Fruit fly (Drosophila melanogaster): ENCODE measurements around the gene Ggt-1.
A peak's percentile ranks its signal among the peaks of the same experiment; 100 is the strongest.

Ggt-1 gene

dm6 chrX:18515205-18515921 is 3.0 kb upstream of the Ggt-1 start, which contains the start of the genes Bx and HisRS (continued):
- peak; percentile 14 for TF ChIP-seq Dek (tag; optimal IDR thresholded peaks at IDR 0.05)
- TF ChIP-seq CG3407 (GFP tag; optimal IDR thresholded peaks at IDR 0.05): no peak
- TF ChIP-seq Ptx1 (GFP tag; IDR thresholded peaks at IDR 0.05): 0 out of 2 replicates have a peak, but pooled peaks have one; percentile 6
- TF ChIP-seq Rx (GFP tag; IDR thresholded peaks at IDR 0.05): no peak
- TF ChIP-seq Deaf1 (tag; optimal IDR thresholded peaks at IDR 0.05): no peak
- TF ChIP-seq CG8388 (GFP tag; optimal IDR thresholded peaks at IDR 0.05): no peak
- no peak for TF ChIP-seq dimm (GFP tag; IDR thresholded peaks at IDR 0.05)
- no peak for TF ChIP-seq CG17568 (GFP tag; optimal IDR thresholded peaks at IDR 0.05)
- TF ChIP-seq usp (GFP tag; optimal IDR thresholded peaks at IDR 0.05): no peak
- no peak for TF ChIP-seq CG1832 (GFP tag; optimal IDR thresholded peaks at IDR 0.05)
- no peak for TF ChIP-seq CG32767 (GFP tag; IDR thresholded peaks at IDR 0.05)
- TF ChIP-seq CG31365 (tag; optimal IDR thresholded peaks at IDR 0.05): no peak
- TF ChIP-seq sens-2 (GFP tag; IDR thresholded peaks at IDR 0.05): no peak
- TF ChIP-seq Six4 (GFP tag; optimal IDR thresholded peaks at IDR 0.05): no peak
- no peak for TF ChIP-seq bsh (GFP tag; optimal IDR thresholded peaks at IDR 0.05)
- TF ChIP-seq wor (GFP tag; IDR thresholded peaks at IDR 0.05): no peak
- TF ChIP-seq Sry-δ (GFP tag; optimal IDR thresholded peaks at IDR 0.05): peak; percentile 26
- no peak for TF ChIP-seq Drgx (GFP tag; IDR thresholded peaks at IDR 0.05)
- TF ChIP-seq CG10209 (GFP tag; optimal IDR thresholded peaks at IDR 0.05): no peak
- TF ChIP-seq dmrt99B (tag; optimal IDR thresholded peaks at IDR 0.05): no peak
- TF ChIP-seq CG6654 (GFP tag; optimal IDR thresholded peaks at IDR 0.05): no peak
- no peak for TF ChIP-seq croc (GFP tag; conservative IDR thresholded peaks at IDR 0.05)
- peak; percentile 6 for TF ChIP-seq pfk (GFP tag; optimal IDR thresholded peaks at IDR 0.05)
- TF ChIP-seq vvl (GFP tag; IDR thresholded peaks at IDR 0.05): peak; percentile 23
- TF ChIP-seq ab (GFP tag; optimal IDR thresholded peaks at IDR 0.05): no peak
- TF ChIP-seq Hmx (GFP tag; optimal IDR thresholded peaks at IDR 0.05): no peak
- TF ChIP-seq CG34376 (GFP tag; optimal IDR thresholded peaks at IDR 0.05): no peak
- TF ChIP-seq da (GFP tag; optimal IDR thresholded peaks at IDR 0.05): no peak
- peak; percentile 57 for TF ChIP-seq Bgb (GFP tag; IDR thresholded peaks at IDR 0.05; ENCODE audit: partially characterized antibody)
- TF ChIP-seq oc (tag; optimal IDR thresholded peaks at IDR 0.05): no peak
- TF ChIP-seq CG17385 (GFP tag; optimal IDR thresholded peaks at IDR 0.05): no peak
- TF ChIP-seq CHES-1-like (GFP tag; optimal IDR thresholded peaks at IDR 0.05): no peak
- TF ChIP-seq CG12659 (GFP tag; optimal IDR thresholded peaks at IDR 0.05): peak; percentile 63
- TF ChIP-seq CG16779 (GFP tag; IDR thresholded peaks at IDR 0.05): no peak
- no peak for TF ChIP-seq CG3726 (GFP tag; IDR thresholded peaks at IDR 0.05)
- no peak for TF ChIP-seq Hr78 (GFP tag; optimal IDR thresholded peaks at IDR 0.05)
- TF ChIP-seq CG15011 (GFP tag; optimal IDR thresholded peaks at IDR 0.05): no peak
- peak; percentile 20 for TF ChIP-seq CG14710 (tag; optimal IDR thresholded peaks at IDR 0.05)
- TF ChIP-seq CG7556 (GFP tag; optimal IDR thresholded peaks at IDR 0.05): no peak
- TF ChIP-seq Opbp (GFP tag; IDR thresholded peaks at IDR 0.05; ENCODE audit: partially characterized antibody): peak; percentile 64; the same call in 2 of the 3 replicates
- TF ChIP-seq CG12104 (GFP tag; optimal IDR thresholded peaks at IDR 0.05): no peak
- TF ChIP-seq GATAe (GFP tag; conservative IDR thresholded peaks at IDR 0.05): no peak
- TF ChIP-seq hb (GFP tag; IDR thresholded peaks at IDR 0.05; ENCODE audit: partially characterized antibody): no peak
- TF ChIP-seq so (GFP tag; IDR thresholded peaks at IDR 0.05): no peak
- TF ChIP-seq ato (GFP tag; IDR thresholded peaks at IDR 0.05; ENCODE audit: partially characterized antibody): no peak
- no peak for TF ChIP-seq CG4282 (GFP tag; optimal IDR thresholded peaks at IDR 0.05)
- TF ChIP-seq Dp (GFP tag; optimal IDR thresholded peaks at IDR 0.05): peak; percentile 39
- TF ChIP-seq fu2 (GFP tag; optimal IDR thresholded peaks at IDR 0.05): no peak
- TF ChIP-seq CG30403 (GFP tag; optimal IDR thresholded peaks at IDR 0.05): no peak
- no peak for TF ChIP-seq CG4360 (GFP tag; IDR thresholded peaks at IDR 0.05)

Data from whole organism, embryonic.